Worm (Caenorhabditis elegans) whole organism, L4 larva: ENCODE data around the gene hrpf-2.
A peak's percentile ranks its signal among the peaks of the same experiment; 100 is the strongest.

Source experiments
- F37D6.2 ChIP-seq: sonication (generic microtip); optimal IDR thresholded peaks from 2 replicates; lab custom pipeline; 2016; ENCODE audit warnings: mild to moderate bottlenecking, missing genetic modification characterization, missing compliant biosample characterization
- F49E8.2 ChIP-seq: sonication (generic microtip); optimal IDR thresholded peaks from 2 replicates; lab custom pipeline; 2016; ENCODE audit warnings: missing compliant biosample characterization, mild to moderate bottlenecking, missing genetic modification characterization, borderline replicate concordance
- T20F7.1 ChIP-seq: fragments of 200-800 bp; sonication (Bioruptor generic); optimal IDR thresholded peaks from 2 replicates; lab custom pipeline; 2018; ENCODE audit warnings: mild to moderate bottlenecking, missing genetic modification characterization, missing compliant biosample characterization
- Y105C5A.15 ChIP-seq: fragments of 200-800 bp; sonication (Bioruptor generic); IDR thresholded peaks from 2 replicates; pipeline ENCODE4 v1.3.6; 2022; ENCODE audit warnings: missing genetic modification characterization, missing compliant biosample characterization
- Y48G9A.11 ChIP-seq: fragments of 200-800 bp; sonication (Bioruptor generic); IDR thresholded peaks from 2 replicates; pipeline ENCODE4 v1.3.6; 2022; ENCODE audit warnings: missing genetic modification reagents, missing genetic modification characterization, missing compliant biosample characterization
- Y75B8A.6 ChIP-seq: fragments of 200-800 bp; sonication (Bioruptor generic); IDR thresholded peaks from 2 replicates; pipeline ENCODE4 v1.3.6; 2022; ENCODE audit warnings: missing genetic modification reagents, missing genetic modification characterization, missing compliant biosample characterization
- ZK546.5 ChIP-seq, 2 experiments: sonication (generic microtip); optimal IDR thresholded peaks; 2 replicates each; lab custom pipeline; 2017; ENCODE audit warnings: missing biosample characterization in 2 of 2, missing genetic modification characterization in 2 of 2
- aly-2 ChIP-seq: sonication (generic microtip); optimal IDR thresholded peaks from 2 replicates; lab custom pipeline; 2018; ENCODE audit warnings: missing biosample characterization, missing genetic modification characterization
- ama-1 ChIP-seq: fragments of 150-350 bp; optimal IDR thresholded peaks from 2 replicates; lab custom pipeline; 2014; ENCODE audit warnings: inconsistent platforms, mixed read lengths
- attf-4 ChIP-seq: sonication (generic microtip); optimal IDR thresholded peaks from 3 replicates; lab custom pipeline; 2017; ENCODE audit warnings: missing biosample characterization, missing genetic modification characterization
- ceh-28 ChIP-seq: fragments of 150-350 bp; optimal IDR thresholded peaks from 2 replicates; lab custom pipeline; 2014; ENCODE audit warnings: missing biosample characterization, missing genetic modification reagents, missing genetic modification characterization
- ctbp-1 ChIP-seq: fragments of 200-800 bp; sonication (Bioruptor generic); IDR thresholded peaks from 2 replicates; pipeline ENCODE4 v1.3.6; 2022; ENCODE audit warnings: missing genetic modification reagents, missing genetic modification characterization, missing compliant biosample characterization
- daf-12 ChIP-seq: fragments of 150-350 bp; optimal IDR thresholded peaks from 2 replicates; lab custom pipeline; 2014; ENCODE audit warnings: missing biosample characterization, missing genetic modification reagents, missing genetic modification characterization
- daf-8 ChIP-seq: fragments of 200-800 bp; sonication (Bioruptor generic); IDR thresholded peaks from 2 replicates; pipeline ENCODE4 v1.3.6; 2022; ENCODE audit warnings: missing genetic modification characterization, missing compliant biosample characterization
- dmd-9 ChIP-seq: fragments of 200-800 bp; sonication (Bioruptor generic); IDR thresholded peaks from 2 replicates; pipeline ENCODE4 v1.3.6; 2022; ENCODE audit warnings: missing genetic modification reagents, missing genetic modification characterization, missing compliant biosample characterization
- dve-1 ChIP-seq: sonication (generic microtip); optimal IDR thresholded peaks from 2 replicates; lab custom pipeline; 2017; ENCODE audit warnings: antibody characterized with exemption, mild to moderate bottlenecking, missing genetic modification characterization, missing compliant biosample characterization; ENCODE audit not compliant: insufficient read depth
- egl-43 ChIP-seq: fragments of 200-800 bp; sonication (Bioruptor generic); IDR thresholded peaks from 2 replicates; pipeline ENCODE4 v1.3.6; 2022; ENCODE audit warnings: missing genetic modification reagents, missing genetic modification characterization, missing compliant biosample characterization
- fos-1 ChIP-seq: fragments of 150-350 bp; optimal IDR thresholded peaks from 2 replicates; lab custom pipeline; 2014; ENCODE audit warnings: missing biosample characterization, missing genetic modification characterization
- gei-8 ChIP-seq: fragments of 200-800 bp; sonication (Bioruptor generic); optimal IDR thresholded peaks from 2 replicates; lab custom pipeline; 2018; ENCODE audit warnings: mild to moderate bottlenecking, missing genetic modification characterization, missing compliant biosample characterization
- hlh-30 ChIP-seq: sonication (generic microtip); optimal IDR thresholded peaks from 2 replicates; lab custom pipeline; 2017; ENCODE audit warnings: antibody characterized with exemption, mild to moderate bottlenecking, missing genetic modification characterization, missing compliant biosample characterization; ENCODE audit not compliant: insufficient read depth
- hmg-1.1 ChIP-seq: fragments of 200-800 bp; sonication (Bioruptor generic); IDR thresholded peaks from 2 replicates; pipeline ENCODE4 v1.3.6; 2022; ENCODE audit warnings: missing genetic modification reagents, missing genetic modification characterization, missing compliant biosample characterization
- jun-1 ChIP-seq: fragments of 150-350 bp; optimal IDR thresholded peaks from 2 replicates; lab custom pipeline; 2014; ENCODE audit warnings: missing biosample characterization, missing genetic modification reagents, missing genetic modification characterization
- lin-1 ChIP-seq: fragments of 200-800 bp; sonication (Bioruptor generic); IDR thresholded peaks from 2 replicates; pipeline ENCODE4 v1.3.6; 2022; ENCODE audit warnings: missing genetic modification reagents, missing genetic modification characterization, missing compliant biosample characterization
- lin-13 ChIP-seq: fragments of 150-350 bp; optimal IDR thresholded peaks from 2 replicates; lab custom pipeline; 2014; ENCODE audit warnings: missing biosample characterization, missing genetic modification reagents, missing genetic modification characterization
- lin-29 ChIP-seq: fragments of 200-800 bp; sonication (Bioruptor generic); IDR thresholded peaks from 2 replicates; pipeline ENCODE4 v1.3.6; 2022; ENCODE audit warnings: missing genetic modification reagents, missing genetic modification characterization, missing compliant biosample characterization
- lin-38 ChIP-seq: fragments of 200-800 bp; sonication (Bioruptor generic); IDR thresholded peaks from 2 replicates; pipeline ENCODE4 v1.3.6; 2022; ENCODE audit warnings: missing genetic modification reagents, missing genetic modification characterization, missing compliant biosample characterization
- lin-39 ChIP-seq: fragments of 150-350 bp; optimal IDR thresholded peaks from 2 replicates; lab custom pipeline; 2014; ENCODE audit warnings: missing biosample characterization, missing genetic modification reagents, missing genetic modification characterization
- lir-3 ChIP-seq: sonication (generic microtip); optimal IDR thresholded peaks from 2 replicates; lab custom pipeline; 2016; ENCODE audit warnings: mild to moderate bottlenecking, missing genetic modification characterization, missing compliant biosample characterization
- lsy-2 ChIP-seq, 2 experiments: fragments of 150-350 bp in 1 of 2; sonication (generic microtip) in 1 of 2; optimal IDR thresholded peaks; 2 replicates each; lab custom pipeline; 2014 to 2017; ENCODE audit warnings: missing biosample characterization in 2 of 2, missing genetic modification characterization in 2 of 2
- madf-5 ChIP-seq, 2 experiments: fragments of 200-800 bp; sonication (Bioruptor generic); IDR thresholded peaks; 2 replicates each; pipeline ENCODE4 v1.3.6; 2022; ENCODE audit warnings: missing compliant biosample characterization in 2 of 2, missing genetic modification characterization in 2 of 2
- madf-9 ChIP-seq: fragments of 200-800 bp; sonication (Bioruptor generic); conservative IDR thresholded peaks from 2 replicates; pipeline ENCODE4 v1.3.6; 2022; ENCODE audit warnings: missing genetic modification reagents, missing genetic modification characterization, missing compliant biosample characterization
- mdl-1 ChIP-seq, 2 experiments: fragments of 150-350 bp in 1 of 2; sonication (generic microtip) in 1 of 2; optimal IDR thresholded peaks; 2 replicates each; lab custom pipeline; 2014 to 2017; ENCODE audit warnings: missing biosample characterization in 2 of 2, missing genetic modification characterization in 2 of 2
- mdt-29 ChIP-seq: fragments of 200-800 bp; sonication (Bioruptor generic); IDR thresholded peaks from 2 replicates; pipeline ENCODE4 v1.3.6; 2022; ENCODE audit warnings: missing genetic modification reagents, missing genetic modification characterization, missing compliant biosample characterization
- mes-2 ChIP-seq: sonication (generic microtip); optimal IDR thresholded peaks from 2 replicates; lab custom pipeline; 2016; ENCODE audit warnings: missing genotype, mild to moderate bottlenecking, missing genetic modification characterization, missing compliant biosample characterization; ENCODE audit not compliant: poor library complexity, severe bottlenecking
- mxl-3 ChIP-seq: fragments of 200-800 bp; sonication (Bioruptor generic); optimal IDR thresholded peaks from 2 replicates; lab custom pipeline; 2018; ENCODE audit warnings: mild to moderate bottlenecking, missing genetic modification characterization, missing compliant biosample characterization
- nhr-102 ChIP-seq: sonication (generic microtip); optimal IDR thresholded peaks from 2 replicates; lab custom pipeline; 2016; ENCODE audit warnings: mild to moderate bottlenecking, missing genetic modification characterization, moderate library complexity, missing compliant biosample characterization
- nhr-111 ChIP-seq: fragments of 200-800 bp; sonication (Bioruptor generic); optimal IDR thresholded peaks from 2 replicates; lab custom pipeline; 2018; ENCODE audit warnings: mild to moderate bottlenecking, missing genetic modification characterization, missing compliant biosample characterization
- nhr-237 ChIP-seq: sonication (generic microtip); optimal IDR thresholded peaks from 2 replicates; lab custom pipeline; 2017; ENCODE audit warnings: missing biosample characterization, missing genetic modification characterization
- nhr-28 ChIP-seq: fragments of 150-350 bp; optimal IDR thresholded peaks from 2 replicates; lab custom pipeline; 2014; ENCODE audit warnings: missing biosample characterization, missing genetic modification characterization
- nhr-41 ChIP-seq: fragments of 200-800 bp; sonication (Bioruptor generic); IDR thresholded peaks from 2 replicates; pipeline ENCODE4 v1.3.6; 2022; ENCODE audit warnings: missing genetic modification reagents, missing genetic modification characterization, missing compliant biosample characterization
- nhr-48 ChIP-seq: sonication (generic microtip); optimal IDR thresholded peaks from 2 replicates; lab custom pipeline; 2016; ENCODE audit warnings: mild to moderate bottlenecking, missing genetic modification characterization, missing compliant biosample characterization
- php-3 ChIP-seq: fragments of 200-800 bp; sonication (Bioruptor generic); IDR thresholded peaks from 2 replicates; pipeline ENCODE4 v1.3.6; 2022; ENCODE audit warnings: missing genetic modification reagents, missing genetic modification characterization, missing compliant biosample characterization
- snpc-4 ChIP-seq: fragments of 150-350 bp; optimal IDR thresholded peaks from 2 replicates; lab custom pipeline; 2014; ENCODE audit warnings: missing biosample characterization, missing genetic modification characterization
- spr-1 ChIP-seq: sonication (generic microtip); optimal IDR thresholded peaks from 2 replicates; lab custom pipeline; 2016; ENCODE audit warnings: mild to moderate bottlenecking, missing genetic modification characterization, missing compliant biosample characterization
- tag-97 ChIP-seq: fragments of 200-800 bp; sonication (Bioruptor generic); IDR thresholded peaks from 2 replicates; pipeline ENCODE4 v1.3.6; 2022; ENCODE audit warnings: missing genetic modification characterization, missing compliant biosample characterization
- unc-130 ChIP-seq: sonication (generic microtip); optimal IDR thresholded peaks from 2 replicates; lab custom pipeline; 2016; ENCODE audit warnings: missing genetic modification reagents, missing genetic modification characterization, missing compliant biosample characterization
- unc-39 ChIP-seq: sonication (generic microtip); optimal IDR thresholded peaks from 2 replicates; lab custom pipeline; 2017; ENCODE audit warnings: missing biosample characterization, missing genetic modification characterization
- vab-7 ChIP-seq: fragments of 200-800 bp; sonication (Bioruptor generic); IDR thresholded peaks from 2 replicates; pipeline ENCODE4 v1.3.6; 2022; ENCODE audit warnings: missing genetic modification reagents, missing genetic modification characterization, missing compliant biosample characterization
- zfp-3 ChIP-seq: fragments of 200-800 bp; sonication (Bioruptor generic); conservative IDR thresholded peaks from 2 replicates; pipeline ENCODE4 v1.3.6; 2022; ENCODE audit warnings: missing genetic modification reagents, missing genetic modification characterization, missing compliant biosample characterization
- ztf-11 ChIP-seq: fragments of 150-350 bp; optimal IDR thresholded peaks from 2 replicates; lab custom pipeline; 2014; ENCODE audit warnings: missing biosample characterization, missing genetic modification characterization

The hrpf-2 gene

ce11 chrIV:6323654-6324224 lies 52.6 kb downstream of the hrpf-2 start, which contains the start of gene sqd-1 (continued):
- TF ChIP-seq mdt-29 (GFP tag; lab: Robert Waterston, UW) (peak; percentile 93), mes-2 (tag; lab: Kevin White, UChicago) (peak; percentile 97), unc-130 (GFP tag; lab: Kevin White, UChicago) (peak; percentile 86), unc-39 (tag; lab: Kevin White, UChicago) (no peak), madf-9 (GFP tag; lab: Robert Waterston, UW) (peak; percentile 92), nhr-102 (tag; lab: Kevin White, UChicago) (peak; percentile 94), attf-4 (no peak), aly-2 (tag; lab: Kevin White, UChicago) (no peak), mxl-3 (GFP tag; lab: Kevin White, UChicago) (peak; percentile 86), egl-43 (GFP tag; lab: Robert Waterston, UW) (peak; percentile 91), lin-1 (GFP tag; lab: Robert Waterston, UW) (peak; percentile 95), ama-1 (lab: Kevin White, UChicago) (peak; percentile 82), jun-1 (tag; lab: Kevin White, UChicago) (peak; percentile 88), hmg-1.1 (peak; percentile 96), dve-1 (tag; lab: Kevin White, UChicago) (peak; percentile 99), fos-1 (tag; lab: Kevin White, UChicago) (peak; percentile 53), lir-3 (tag; lab: Kevin White, UChicago) (no peak), Y48G9A.11 (GFP tag; lab: Robert Waterston, UW) (peak; percentile 87), snpc-4 (tag; lab: Kevin White, UChicago) (peak; percentile 49), mdl-1 (tag; optimal IDR thresholded peaks at IDR 0.05; lab: Kevin White, UChicago) (peak; percentile 53 to 61), madf-5 (GFP tag; IDR thresholded peaks at IDR 0.05; lab: Robert Waterston, UW) (0 out of 4 replicates have a peak, but pooled peaks of 1 of the 2 experiments have one; percentile 14), ztf-11 (tag; lab: Kevin White, UChicago) (peak; percentile 7), gei-8 (peak; percentile 58), dmd-9 (GFP tag; lab: Robert Waterston, UW) (peak; percentile 95), lin-38 (GFP tag; lab: Robert Waterston, UW) (peak; percentile 92), daf-8 (GFP tag; lab: Robert Waterston, UW) (no peak), zfp-3 (GFP tag; lab: Robert Waterston, UW) (peak; percentile 90), lsy-2 (tag; optimal IDR thresholded peaks at IDR 0.05; lab: Kevin White, UChicago) (peak; percentile 95 to 99), T20F7.1 (GFP tag; lab: Kevin White, UChicago) (peak; percentile 86), hlh-30 (tag; lab: Kevin White, UChicago) (peak; percentile 92), lin-13 (peak; percentile 90), tag-97 (GFP tag; lab: Robert Waterston, UW) (no peak), nhr-41 (GFP tag; lab: Robert Waterston, UW) (peak; percentile 48; the same call in 1 of the 2 replicates), ctbp-1 (peak; percentile 87), ceh-28 (tag; lab: Kevin White, UChicago) (no peak), nhr-237 (tag; lab: Kevin White, UChicago) (no peak), lin-29 (GFP tag; lab: Robert Waterston, UW) (peak; percentile 85), nhr-111 (GFP tag; lab: Kevin White, UChicago) (peak; percentile 64), Y105C5A.15 (GFP tag; lab: Robert Waterston, UW) (0 out of 2 replicates have a peak, but pooled peaks have one; percentile 64), lin-39 (tag; lab: Kevin White, UChicago) (no peak), Y75B8A.6 (GFP tag; lab: Robert Waterston, UW) (peak; percentile 88), spr-1 (peak; percentile 92), nhr-28 (peak; percentile 76), nhr-48 (tag; lab: Kevin White, UChicago) (peak; percentile 87), ZK546.5 (tag; optimal IDR thresholded peaks at IDR 0.05; lab: Kevin White, UChicago) (peak; percentile 100), F37D6.2 (tag; lab: Kevin White, UChicago) (peak; percentile 89), php-3 (GFP tag; lab: Robert Waterston, UW) (peak; percentile 76; the same call in 1 of the 2 replicates), vab-7 (peak; percentile 90), daf-12 (no peak), F49E8.2 (tag; lab: Kevin White, UChicago) (peak; percentile 87)
